Worm (Caenorhabditis elegans) whole organism, L4 larva: ENCODE results near the gene mtr-4.
"Not testable (repeated sequence)": the region's sequence is repeated elsewhere in the genome, so short reads cannot be mapped to it uniquely, and the experiment has no call there.

Source experiments
- D1046.2 ChIP-seq: fragments of 200-800 bp; sonication (Bioruptor generic); IDR thresholded peaks from 2 replicates; pipeline ENCODE4 v1.3.6; 2022; ENCODE audit warnings: missing genetic modification characterization, missing compliant biosample characterization
- F10B5.3 ChIP-seq: sonication (generic microtip); optimal IDR thresholded peaks from 2 replicates; lab custom pipeline; 2016; ENCODE audit warnings: mild to moderate bottlenecking, missing genetic modification characterization, missing compliant biosample characterization
- T26A8.4 ChIP-seq: fragments of 200-800 bp; sonication (Bioruptor generic); IDR thresholded peaks from 2 replicates; pipeline ENCODE4 v1.3.6; 2022; ENCODE audit warnings: missing genetic modification characterization, missing compliant biosample characterization
- Y105C5A.15 ChIP-seq: fragments of 200-800 bp; sonication (Bioruptor generic); IDR thresholded peaks from 2 replicates; pipeline ENCODE4 v1.3.6; 2022; ENCODE audit warnings: missing genetic modification characterization, missing compliant biosample characterization
- Y75B8A.6 ChIP-seq: fragments of 200-800 bp; sonication (Bioruptor generic); IDR thresholded peaks from 2 replicates; pipeline ENCODE4 v1.3.6; 2022; ENCODE audit warnings: missing genetic modification reagents, missing genetic modification characterization, missing compliant biosample characterization
- aha-1 ChIP-seq: fragments of 150-350 bp; peaks from one replicate; lab custom pipeline; 2014; ENCODE audit warnings: missing biosample characterization, missing genetic modification characterization
- arid-1 ChIP-seq: fragments of 200-800 bp; sonication (Bioruptor generic); conservative IDR thresholded peaks from 2 replicates; pipeline ENCODE4 v1.3.6; 2022; ENCODE audit warnings: missing genetic modification reagents, missing genetic modification characterization, missing compliant biosample characterization
- ceh-20 ChIP-seq: fragments of 200-800 bp; sonication (Bioruptor generic); IDR thresholded peaks from 2 replicates; pipeline ENCODE4 v1.3.6; 2022; ENCODE audit warnings: missing genetic modification reagents, missing genetic modification characterization, missing compliant biosample characterization
- ceh-28 ChIP-seq: fragments of 150-350 bp; optimal IDR thresholded peaks from 2 replicates; lab custom pipeline; 2014; ENCODE audit warnings: missing biosample characterization, missing genetic modification reagents, missing genetic modification characterization
- ceh-82 ChIP-seq: sonication (generic microtip); optimal IDR thresholded peaks from 2 replicates; lab custom pipeline; 2017; ENCODE audit warnings: missing biosample characterization, missing genetic modification characterization
- daf-8 ChIP-seq: fragments of 200-800 bp; sonication (Bioruptor generic); IDR thresholded peaks from 2 replicates; pipeline ENCODE4 v1.3.6; 2022; ENCODE audit warnings: missing genetic modification characterization, missing compliant biosample characterization
- dmd-8 ChIP-seq: fragments of 200-800 bp; sonication (Bioruptor generic); IDR thresholded peaks from 2 replicates; pipeline ENCODE4 v1.3.6; 2022; ENCODE audit warnings: missing genetic modification characterization, missing compliant biosample characterization
- egl-43 ChIP-seq: fragments of 200-800 bp; sonication (Bioruptor generic); IDR thresholded peaks from 2 replicates; pipeline ENCODE4 v1.3.6; 2022; ENCODE audit warnings: missing genetic modification reagents, missing genetic modification characterization, missing compliant biosample characterization
- hlh-11 ChIP-seq: fragments of 200-800 bp; sonication (Bioruptor generic); optimal IDR thresholded peaks from 2 replicates; lab custom pipeline; 2018; ENCODE audit warnings: mild to moderate bottlenecking, missing genetic modification characterization, missing compliant biosample characterization
- jun-1 ChIP-seq: fragments of 150-350 bp; optimal IDR thresholded peaks from 2 replicates; lab custom pipeline; 2014; ENCODE audit warnings: missing biosample characterization, missing genetic modification reagents, missing genetic modification characterization
- lin-15B ChIP-seq: fragments of 150-350 bp; sonication (generic microtip); optimal IDR thresholded peaks from 3 replicates; lab custom pipeline; 2014; ENCODE audit warnings: missing biosample characterization, missing genetic modification characterization
- madf-5 ChIP-seq, 2 experiments: fragments of 200-800 bp; sonication (Bioruptor generic); IDR thresholded peaks; 2 replicates each; pipeline ENCODE4 v1.3.6; 2022; ENCODE audit warnings: missing compliant biosample characterization in 2 of 2, missing genetic modification characterization in 2 of 2
- mxl-2 ChIP-seq: fragments of 200-800 bp; sonication (Bioruptor generic); conservative IDR thresholded peaks from 2 replicates; pipeline ENCODE4 v1.3.6; 2022; ENCODE audit warnings: missing genetic modification reagents, missing genetic modification characterization, missing compliant biosample characterization
- nhr-10 ChIP-seq: fragments of 150-350 bp; optimal IDR thresholded peaks from 2 replicates; lab custom pipeline; 2014; ENCODE audit warnings: missing biosample characterization, missing genetic modification characterization
- nhr-102 ChIP-seq: sonication (generic microtip); optimal IDR thresholded peaks from 2 replicates; lab custom pipeline; 2016; ENCODE audit warnings: mild to moderate bottlenecking, missing genetic modification characterization, moderate library complexity, missing compliant biosample characterization
- nhr-111 ChIP-seq: fragments of 200-800 bp; sonication (Bioruptor generic); optimal IDR thresholded peaks from 2 replicates; lab custom pipeline; 2018; ENCODE audit warnings: mild to moderate bottlenecking, missing genetic modification characterization, missing compliant biosample characterization
- nhr-41 ChIP-seq: fragments of 200-800 bp; sonication (Bioruptor generic); IDR thresholded peaks from 2 replicates; pipeline ENCODE4 v1.3.6; 2022; ENCODE audit warnings: missing genetic modification reagents, missing genetic modification characterization, missing compliant biosample characterization
- nhr-48 ChIP-seq: sonication (generic microtip); optimal IDR thresholded peaks from 2 replicates; lab custom pipeline; 2016; ENCODE audit warnings: mild to moderate bottlenecking, missing genetic modification characterization, missing compliant biosample characterization
- pha-4 ChIP-seq, 2 experiments: fragments of 150-350 bp in 1 of 2; fragments of 200-800 bp in 1 of 2; sonication (Bioruptor generic) in 1 of 2; IDR thresholded peaks in 1 of 2; optimal IDR thresholded peaks in 1 of 2; 2 replicates each; pipeline versions ENCODE4 v1.3.6 to Lab custom; 2014 to 2022; ENCODE audit warnings: missing genetic modification characterization in 2 of 2, missing genetic modification reagents in 2 of 2, missing biosample characterization in 1 of 2, missing compliant biosample characterization in 1 of 2
- pqm-1 ChIP-seq: sonication (generic microtip); optimal IDR thresholded peaks from 2 replicates; lab custom pipeline; 2017; ENCODE audit warnings: missing biosample characterization, missing genetic modification characterization
- saeg-2 ChIP-seq: fragments of 200-800 bp; sonication (Bioruptor generic); IDR thresholded peaks from 2 replicates; pipeline ENCODE4 v1.3.6; 2022; ENCODE audit warnings: missing genetic modification reagents, missing genetic modification characterization, missing compliant biosample characterization
- set-16 ChIP-seq: fragments of 200-800 bp; sonication (Bioruptor generic); IDR thresholded peaks from 2 replicates; pipeline ENCODE4 v1.3.6; 2022; ENCODE audit warnings: missing genetic modification reagents, missing genetic modification characterization, missing compliant biosample characterization
- skn-1 ChIP-seq: fragments of 150-350 bp; optimal IDR thresholded peaks from 2 replicates; lab custom pipeline; 2014; ENCODE audit warnings: missing biosample characterization, missing genetic modification characterization
- snpc-1.2 ChIP-seq: fragments of 200-800 bp; sonication (Bioruptor generic); IDR thresholded peaks from 2 replicates; pipeline ENCODE4 v1.3.6; 2022; ENCODE audit warnings: missing genetic modification reagents, missing genetic modification characterization, missing compliant biosample characterization
- snpc-4 ChIP-seq: fragments of 150-350 bp; optimal IDR thresholded peaks from 2 replicates; lab custom pipeline; 2014; ENCODE audit warnings: missing biosample characterization, missing genetic modification characterization
- spr-1 ChIP-seq: sonication (generic microtip); optimal IDR thresholded peaks from 2 replicates; lab custom pipeline; 2016; ENCODE audit warnings: mild to moderate bottlenecking, missing genetic modification characterization, missing compliant biosample characterization
- unc-39 ChIP-seq: sonication (generic microtip); optimal IDR thresholded peaks from 2 replicates; lab custom pipeline; 2017; ENCODE audit warnings: missing biosample characterization, missing genetic modification characterization
- unc-62 ChIP-seq, 3 experiments: fragments of 150-350 bp in 1 of 3; sonication (generic microtip); optimal IDR thresholded peaks in 2 of 3; peaks in 1 of 3; 1 replicate in 1 of 3; 2 replicates in 2 of 3; lab custom pipeline; 2014 to 2017; ENCODE audit warnings: missing biosample characterization in 3 of 3, missing genetic modification characterization in 3 of 3, missing genetic modification reagents in 3 of 3, missing genotype in 1 of 3
- zfp-2 ChIP-seq: sonication (generic microtip); optimal IDR thresholded peaks from 2 replicates; lab custom pipeline; 2016; ENCODE audit warnings: mild to moderate bottlenecking, missing genetic modification characterization, missing compliant biosample characterization

The mtr-4 gene

DNA sequence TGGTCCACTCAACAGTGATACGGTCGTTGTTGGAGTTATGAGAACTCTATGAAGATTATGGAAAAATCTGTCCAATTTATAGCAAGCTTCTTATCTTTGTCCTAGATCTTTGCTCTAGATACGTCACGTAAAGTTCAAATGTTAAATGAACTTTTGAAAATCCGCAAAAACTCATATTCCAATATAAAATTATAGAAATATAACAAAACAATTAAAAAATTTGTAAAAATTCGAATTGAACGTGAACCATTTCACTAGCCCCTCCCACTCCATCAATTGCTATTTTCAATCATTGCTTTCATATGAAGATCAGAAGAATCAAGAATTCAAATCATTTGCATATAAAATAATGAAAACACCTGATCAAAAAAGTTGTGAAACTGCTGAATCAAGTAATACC, 7.1 kb downstream of the mtr-4 start, which contains the start of gene kin-21:
kin-21 (plus strand) TSS at position 301 of the 400 bp plus-strand sequence.
- TF ChIP-seq lin-15B (no peak), ceh-20 (GFP tag; lab: Robert Waterston, UW) (no peak), madf-5 (GFP tag; IDR thresholded peaks at IDR 0.05; lab: Robert Waterston, UW) (no peak), unc-39 (tag; lab: Kevin White, UChicago) (no peak), egl-43 (GFP tag; lab: Robert Waterston, UW) (no peak), daf-8 (GFP tag; lab: Robert Waterston, UW) (no peak), zfp-2 (no peak), saeg-2 (GFP tag; lab: Robert Waterston, UW) (no peak), D1046.2 (GFP tag; lab: Robert Waterston, UW) (no peak), ceh-28 (tag; lab: Kevin White, UChicago) (no peak), nhr-10 (tag; lab: Kevin White, UChicago) (no peak), spr-1 (no peak), mxl-2 (GFP tag; lab: Robert Waterston, UW) (no peak), pha-4 (GFP tag; IDR thresholded peaks at IDR 0.05; lab: Robert Waterston, UW) (no peak), pha-4 (tag; optimal IDR thresholded peaks at IDR 0.05; lab: Kevin White, UChicago) (no peak)

DNA sequence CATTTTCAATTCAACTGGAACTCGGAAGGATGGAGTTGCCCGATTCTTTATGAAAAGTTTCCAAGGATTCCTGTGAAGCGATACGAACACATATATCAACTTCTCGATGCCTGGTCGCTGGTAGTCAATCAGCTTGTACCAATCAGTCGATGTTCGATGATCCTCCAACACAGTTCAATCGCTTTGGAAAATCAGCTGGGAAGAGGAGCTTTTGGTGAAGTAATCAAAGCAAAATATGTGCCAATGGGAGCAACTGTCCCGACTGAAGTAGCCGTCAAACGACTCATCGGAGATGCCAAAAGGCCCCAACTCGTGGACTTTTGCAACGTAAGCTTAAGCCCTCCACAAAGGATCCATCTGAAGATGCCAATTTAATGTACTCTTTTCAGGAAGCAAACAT, 7.8 kb downstream of the mtr-4 start:
- TF ChIP-seq Y75B8A.6 (GFP tag; lab: Robert Waterston, UW) (no peak), aha-1 (tag; lab: Kevin White, UChicago) (peak; percentile 95), jun-1 (no peak)

DNA sequence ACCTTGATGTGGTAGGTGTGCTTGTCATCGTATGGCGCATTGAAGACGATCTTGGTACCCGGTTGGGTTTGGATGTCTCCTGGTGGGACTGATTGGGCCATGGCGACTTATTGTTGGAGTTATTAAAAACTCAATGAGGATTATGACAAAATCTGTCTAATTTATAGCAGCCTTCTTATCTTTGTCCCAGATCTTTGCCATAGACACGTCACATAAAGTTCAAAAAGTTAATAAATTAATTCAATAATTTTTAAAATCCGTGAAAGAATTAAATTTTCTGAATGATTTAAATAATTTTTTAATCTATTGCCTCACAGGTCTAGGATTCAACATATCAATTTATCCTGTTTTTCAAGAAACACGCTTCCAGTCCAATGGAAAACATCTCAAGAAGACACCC, 10.8 kb downstream of the mtr-4 start, which contains the start of gene msp-81:
msp-81 (minus strand) TSS at position 101 of the 400 bp plus-strand sequence.
- TF ChIP-seq nhr-102 (no peak), skn-1 (tag; lab: Kevin White, UChicago) (no peak), hlh-11 (no peak), aha-1 (tag; lab: Kevin White, UChicago) (no peak), nhr-41 (no peak), T26A8.4 (GFP tag; lab: Robert Waterston, UW) (no peak), nhr-111 (no peak), unc-62 (GFP tag; optimal IDR thresholded peaks at IDR 0.05 in 1 of 2; lab: Kevin White, UChicago) (no peak), unc-62 (tag; optimal IDR thresholded peaks at IDR 0.05; lab: Kevin White, UChicago) (no peak), zfp-2 (no peak), nhr-48 (no peak), set-16 (GFP tag; lab: Robert Waterston, UW) (no peak), lin-15B (no peak), snpc-1.2 (no peak), pqm-1 (tag; lab: Kevin White, UChicago) (no peak), saeg-2 (GFP tag; lab: Robert Waterston, UW) (no peak), Y105C5A.15 (GFP tag; lab: Robert Waterston, UW) (no peak)

- TF ChIP-seq arid-1 (GFP tag; lab: Robert Waterston, UW); snpc-4; ceh-82: not testable (repeated sequence)
These were observed 11.9 kb downstream of the mtr-4 start, which contains the start of gene msp-10 for ce11 chrIV:9837349-9837748. msp-10 (plus strand) TSS chrIV:9837649.

ce11 chrIV:9840984-9841590, 15.6 kb downstream of the mtr-4 start, which contains the start of the genes kin-24 and msp-56:
kin-24 (minus strand) TSS chrIV:9841084.
msp-56 (plus strand) TSS chrIV:9841540.
- TF ChIP-seq dmd-8 (GFP tag; lab: Robert Waterston, UW) (0 out of 2 replicates have a peak, but pooled peaks have one; percentile 35), F10B5.3 (tag; lab: Kevin White, UChicago) (no peak)
